Worm (Caenorhabditis elegans): ENCODE measurements around the gene str-187.

DNA sequence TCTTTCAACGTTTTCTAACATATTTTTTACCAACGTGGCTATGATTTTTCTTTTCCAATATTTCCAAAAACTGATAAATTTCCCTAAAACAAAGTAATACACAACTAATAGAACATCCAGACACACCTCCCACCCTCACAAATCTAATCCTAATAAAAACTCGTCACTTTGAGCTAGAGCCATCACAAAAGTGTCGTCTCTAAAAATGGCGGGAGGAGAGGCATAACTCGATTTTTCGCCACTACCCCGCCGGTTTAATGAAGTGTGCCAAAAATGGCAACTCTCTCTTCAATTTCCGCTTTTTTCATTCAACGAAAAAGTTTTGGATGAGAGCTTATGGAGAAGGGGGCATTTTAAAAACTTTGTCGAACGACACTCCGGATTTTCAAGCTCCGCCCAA, 32.5 kb upstream of the str-187 start:
- no peak for TF ChIP-seq hmg-4 (GFP tag; optimal IDR thresholded peaks at IDR 0.05)
- no peak for TF ChIP-seq tra-4 (tag; optimal IDR thresholded peaks at IDR 0.05)
- no peak for TF ChIP-seq ama-1 (optimal IDR thresholded peaks at IDR 0.05)
- TF ChIP-seq flt-1 (GFP tag; IDR thresholded peaks at IDR 0.05), result no peak
- no peak for TF ChIP-seq ets-7 (tag; optimal IDR thresholded peaks at IDR 0.05)
- no peak for TF ChIP-seq ceh-13 (GFP tag; optimal IDR thresholded peaks at IDR 0.05)
- TF ChIP-seq aly-1 (tag; optimal IDR thresholded peaks at IDR 0.05), result no peak
- no peak for TF ChIP-seq sea-1 (GFP tag; conservative IDR thresholded peaks at IDR 0.05)
- TF ChIP-seq hnd-1 (tag; optimal IDR thresholded peaks at IDR 0.05), result no peak
